Fruit fly (Drosophila melanogaster): Measurements from ENCODE around the gene Eaat2.

Gene Eaat2

dm6 chr2L:744295-744694, at the start of gene Eaat2:
Gene Eaat2, minus strand, starts transcription at chr2L:744395.
- TF ChIP-seq h (optimal IDR thresholded peaks at IDR 0.05) (no peak), Sin3A (optimal IDR thresholded peaks at IDR 0.05) (no peak), Myc (optimal IDR thresholded peaks at IDR 0.05) (no peak), ttk (optimal IDR thresholded peaks at IDR 0.05) (no peak), insv (optimal IDR thresholded peaks at IDR 0.05) (no peak), psq (optimal IDR thresholded peaks at IDR 0.05) (no peak)

dm6 chr2L:790698-791097, 46.5 kb upstream of the Eaat2 start, which contains the start of gene Pkg21D:
Gene Pkg21D, minus strand, starts transcription at chr2L:790798.
- TF ChIP-seq Myc (optimal IDR thresholded peaks at IDR 0.05) (no peak), Sin3A (optimal IDR thresholded peaks at IDR 0.05) (no peak), psq (optimal IDR thresholded peaks at IDR 0.05) (no peak), h (optimal IDR thresholded peaks at IDR 0.05) (no peak), insv (optimal IDR thresholded peaks at IDR 0.05) (no peak), ttk (optimal IDR thresholded peaks at IDR 0.05) (no peak)

- TF ChIP-seq psq (optimal IDR thresholded peaks at IDR 0.05) (no peak), insv (optimal IDR thresholded peaks at IDR 0.05) (no peak)
These were observed 45.8 kb upstream of the Eaat2 start for dm6 chr2L:789966-790365.

dm6 chr2L:784036-784435, 39.8 kb upstream of the Eaat2 start, which contains the start of gene CG3544:
Gene CG3544, plus strand, starts transcription at chr2L:784336.
- TF ChIP-seq insv (optimal IDR thresholded peaks at IDR 0.05) (no peak), ttk (optimal IDR thresholded peaks at IDR 0.05) (no peak), Sin3A (optimal IDR thresholded peaks at IDR 0.05) (no peak), psq (optimal IDR thresholded peaks at IDR 0.05) (no peak), h (optimal IDR thresholded peaks at IDR 0.05) (no peak), Myc (optimal IDR thresholded peaks at IDR 0.05) (no peak)

dm6 chr2L:780851-781250, 36.7 kb upstream of the Eaat2 start:
- TF ChIP-seq psq (optimal IDR thresholded peaks at IDR 0.05), result no peak
- no peak for TF ChIP-seq ttk (optimal IDR thresholded peaks at IDR 0.05)
- no peak for TF ChIP-seq Myc (optimal IDR thresholded peaks at IDR 0.05)
- TF ChIP-seq Sin3A (optimal IDR thresholded peaks at IDR 0.05), result no peak
- no peak for TF ChIP-seq insv (optimal IDR thresholded peaks at IDR 0.05)
- no peak for TF ChIP-seq h (optimal IDR thresholded peaks at IDR 0.05)

- no peak for TF ChIP-seq Sin3A (optimal IDR thresholded peaks at IDR 0.05)
- no peak for TF ChIP-seq ttk (optimal IDR thresholded peaks at IDR 0.05)
- no peak for TF ChIP-seq psq (optimal IDR thresholded peaks at IDR 0.05)
These were observed 36.0 kb upstream of the Eaat2 start, which contains the start of gene Gr21a for dm6 chr2L:780182-780581. Gene Gr21a, plus strand, starts transcription at chr2L:780482.

dm6 chr2L:779123-779584, 35.0 kb upstream of the Eaat2 start, which contains the start of gene CG13947:
Gene CG13947, plus strand, starts transcription at chr2L:779173.
- TF ChIP-seq psq (optimal IDR thresholded peaks at IDR 0.05) (no peak), insv (optimal IDR thresholded peaks at IDR 0.05) (no peak), Myc (optimal IDR thresholded peaks at IDR 0.05) (no peak), h (optimal IDR thresholded peaks at IDR 0.05) (no peak), ttk (optimal IDR thresholded peaks at IDR 0.05) (no peak), Sin3A (optimal IDR thresholded peaks at IDR 0.05) (no peak)

- TF ChIP-seq Myc (optimal IDR thresholded peaks at IDR 0.05) (no peak), psq (optimal IDR thresholded peaks at IDR 0.05) (no peak), h (optimal IDR thresholded peaks at IDR 0.05) (no peak), ttk (optimal IDR thresholded peaks at IDR 0.05) (no peak), Sin3A (optimal IDR thresholded peaks at IDR 0.05) (no peak), insv (optimal IDR thresholded peaks at IDR 0.05) (no peak)
These were observed 32.0 kb upstream of the Eaat2 start, which contains the start of gene CG13946 for dm6 chr2L:776236-776635. Gene CG13946, plus strand, starts transcription at chr2L:776536.

- TF ChIP-seq psq (optimal IDR thresholded peaks at IDR 0.05) (no peak), Sin3A (optimal IDR thresholded peaks at IDR 0.05) (no peak), insv (optimal IDR thresholded peaks at IDR 0.05) (no peak), ttk (optimal IDR thresholded peaks at IDR 0.05) (no peak), h (optimal IDR thresholded peaks at IDR 0.05) (no peak), Myc (optimal IDR thresholded peaks at IDR 0.05) (no peak)
These were observed 29.1 kb upstream of the Eaat2 start, which contains the start of gene CG12506 for dm6 chr2L:773247-773646. Gene CG12506, plus strand, starts transcription at chr2L:773547.

- no peak for TF ChIP-seq ttk (optimal IDR thresholded peaks at IDR 0.05)
- TF ChIP-seq insv (optimal IDR thresholded peaks at IDR 0.05), result no peak
- no peak for TF ChIP-seq psq (optimal IDR thresholded peaks at IDR 0.05)
- no peak for TF ChIP-seq Sin3A (optimal IDR thresholded peaks at IDR 0.05)
- TF ChIP-seq h (optimal IDR thresholded peaks at IDR 0.05), result no peak
- TF ChIP-seq Myc (optimal IDR thresholded peaks at IDR 0.05), result no peak
These were observed 6.1 kb upstream of the Eaat2 start for dm6 chr2L:750299-750698.

- no peak for TF ChIP-seq Myc (optimal IDR thresholded peaks at IDR 0.05)
- TF ChIP-seq Sin3A (optimal IDR thresholded peaks at IDR 0.05), result no peak
- no peak for TF ChIP-seq insv (optimal IDR thresholded peaks at IDR 0.05)
- TF ChIP-seq h (optimal IDR thresholded peaks at IDR 0.05), result no peak
- no peak for TF ChIP-seq psq (optimal IDR thresholded peaks at IDR 0.05)
- TF ChIP-seq ttk (optimal IDR thresholded peaks at IDR 0.05), result no peak
These were observed 5.5 kb upstream of the Eaat2 start, which contains the start of gene GABA-B-R3 for dm6 chr2L:749645-750044. Gene GABA-B-R3, plus strand, starts transcription at chr2L:749945.

- TF ChIP-seq insv (optimal IDR thresholded peaks at IDR 0.05) (no peak), Myc (optimal IDR thresholded peaks at IDR 0.05) (no peak), ttk (optimal IDR thresholded peaks at IDR 0.05) (no peak), Sin3A (optimal IDR thresholded peaks at IDR 0.05) (no peak), psq (optimal IDR thresholded peaks at IDR 0.05) (no peak), h (optimal IDR thresholded peaks at IDR 0.05) (no peak)
These were observed 1.6 kb upstream of the Eaat2 start for dm6 chr2L:745785-746184.

- TF ChIP-seq psq (optimal IDR thresholded peaks at IDR 0.05) (no peak), insv (optimal IDR thresholded peaks at IDR 0.05) (no peak), ttk (optimal IDR thresholded peaks at IDR 0.05) (no peak)
These were observed 4.2 kb downstream of the Eaat2 start for dm6 chr2L:740031-740430.

Data from Kc167 (cell line).